Fruit fly (Drosophila melanogaster) whole organism, embryonic: ENCODE measurements around the gene Lsd-1.

Experiments used
- Aef1 ChIP-seq: fragments of 200-800 bp; sonication (Bioruptor generic); IDR thresholded peaks from 3 replicates; pipeline ENCODE4 v1.3.6; 2022; ENCODE audit warnings: missing biosample characterization, missing genetic modification characterization
- B-H1 ChIP-seq: fragments of 200-800 bp; sonication (Bioruptor generic); IDR thresholded peaks from 3 replicates; pipeline ENCODE4 v1.3.6; 2022; ENCODE audit warnings: missing biosample characterization, missing genetic modification characterization
- BEAF-32 ChIP-seq: fragments of 200-800 bp; sonication (Bioruptor generic); optimal IDR thresholded peaks from 3 replicates; lab custom pipeline; 2017; ENCODE audit warnings: missing biosample characterization, missing genetic modification characterization, mild to moderate bottlenecking, moderate library complexity, missing genetic modification reagents
- C15 ChIP-seq: fragments of 200-800 bp; sonication (Bioruptor generic); IDR thresholded peaks from 3 replicates; pipeline ENCODE4 v1.3.6; 2022; ENCODE audit warnings: missing biosample characterization, missing genetic modification characterization
- CG1024 ChIP-seq: fragments of 200-800 bp; sonication (Bioruptor generic); IDR thresholded peaks from 2 replicates; pipeline ENCODE4 v1.3.6; 2022; ENCODE audit warnings: missing biosample characterization, missing genetic modification characterization
- CG11456 ChIP-seq: fragments of 200-800 bp; sonication (Bioruptor generic); IDR thresholded peaks from 3 replicates; pipeline ENCODE4 v1.3.6; 2022; ENCODE audit warnings: missing biosample characterization, missing genetic modification characterization
- CG11723 ChIP-seq: fragments of 200-800 bp; sonication (Bioruptor generic); optimal IDR thresholded peaks from 2 replicates; lab custom pipeline; 2017; ENCODE audit warnings: missing biosample characterization, mild to moderate bottlenecking, missing genetic modification characterization
- CG12071 ChIP-seq: fragments of 200-800 bp; sonication (Bioruptor generic); optimal IDR thresholded peaks from 3 replicates; lab custom pipeline; 2018; ENCODE audit warnings: missing biosample characterization, mild to moderate bottlenecking, missing genetic modification characterization
- CG1233 ChIP-seq: fragments of 200-800 bp; sonication (Bioruptor generic); optimal IDR thresholded peaks from 4 replicates; lab custom pipeline; 2018; ENCODE audit warnings: missing biosample characterization, mild to moderate bottlenecking, missing genetic modification characterization
- CG12769 ChIP-seq: fragments of 200-800 bp; sonication (Bioruptor generic); optimal IDR thresholded peaks from 2 replicates; lab custom pipeline; 2019; ENCODE audit warnings: missing biosample characterization, mild to moderate bottlenecking, missing genetic modification characterization, moderate library complexity
- CG14710 ChIP-seq: fragments of 200-800 bp; sonication (Bioruptor generic); optimal IDR thresholded peaks from 3 replicates; lab custom pipeline; 2019; ENCODE audit warnings: missing biosample characterization, mild to moderate bottlenecking, missing genetic modification characterization, moderate library complexity
- CG16863 ChIP-seq: fragments of 200-800 bp; sonication (Bioruptor generic); optimal IDR thresholded peaks from 3 replicates; lab custom pipeline; 2016; ENCODE audit warnings: missing biosample characterization, missing genetic modification characterization
- CG17912 ChIP-seq: fragments of 200-800 bp; sonication (Bioruptor generic); optimal IDR thresholded peaks from 2 replicates; lab custom pipeline; 2018; ENCODE audit warnings: missing biosample characterization, mild to moderate bottlenecking, missing genetic modification characterization
- CG18262 ChIP-seq: fragments of 200-800 bp; optimal IDR thresholded peaks from 3 replicates; lab custom pipeline; 2019; ENCODE audit warnings: missing biosample characterization, mild to moderate bottlenecking, missing genetic modification characterization, moderate library complexity
- CG18476 ChIP-seq: fragments of 200-800 bp; sonication (Bioruptor generic); optimal IDR thresholded peaks from 2 replicates; lab custom pipeline; 2016; ENCODE audit warnings: missing biosample characterization, mild to moderate bottlenecking, missing genetic modification characterization
- CG18599 ChIP-seq: fragments of 200-800 bp; sonication (Bioruptor generic); optimal IDR thresholded peaks from 3 replicates; lab custom pipeline; 2017; ENCODE audit warnings: missing biosample characterization, missing genetic modification characterization, mild to moderate bottlenecking, moderate library complexity, missing genetic modification reagents
- CG2116 ChIP-seq: fragments of 200-800 bp; sonication (Bioruptor generic); optimal IDR thresholded peaks from 3 replicates; lab custom pipeline; 2018; ENCODE audit warnings: missing biosample characterization, mild to moderate bottlenecking, missing genetic modification characterization
- CG2875 ChIP-seq: fragments of 200-800 bp; sonication (Bioruptor generic); optimal IDR thresholded peaks from 2 replicates; lab custom pipeline; 2017; ENCODE audit warnings: missing biosample characterization, mild to moderate bottlenecking, missing genetic modification characterization, missing genetic modification reagents
- CG30431 ChIP-seq: fragments of 200-800 bp; sonication (Bioruptor generic); optimal IDR thresholded peaks from 2 replicates; lab custom pipeline; 2017; ENCODE audit warnings: missing biosample characterization, missing genetic modification characterization
- CG3163 ChIP-seq: fragments of 200-800 bp; sonication (Bioruptor generic); optimal IDR thresholded peaks from 3 replicates; lab custom pipeline; 2016; ENCODE audit warnings: missing biosample characterization, missing genetic modification characterization
- CG33213 ChIP-seq: fragments of 200-800 bp; sonication (Bioruptor generic); optimal IDR thresholded peaks from 3 replicates; lab custom pipeline; 2016; ENCODE audit warnings: missing biosample characterization, missing genetic modification characterization
- CG4424 ChIP-seq: fragments of 200-800 bp; sonication (Bioruptor generic); optimal IDR thresholded peaks from 3 replicates; lab custom pipeline; 2016; ENCODE audit warnings: missing biosample characterization, missing genetic modification characterization
- CG4820 ChIP-seq: fragments of 200-800 bp; sonication (Bioruptor generic); optimal IDR thresholded peaks from 3 replicates; lab custom pipeline; 2016; ENCODE audit warnings: missing biosample characterization, missing genetic modification characterization
- CG4854 ChIP-seq: fragments of 200-800 bp; sonication (Bioruptor generic); optimal IDR thresholded peaks from 2 replicates; lab custom pipeline; 2016; ENCODE audit warnings: missing biosample characterization, missing genetic modification characterization, inconsistent platforms
- CG5245 ChIP-seq: fragments of 200-800 bp; sonication (Bioruptor generic); optimal IDR thresholded peaks from 3 replicates; lab custom pipeline; 2016; ENCODE audit warnings: missing biosample characterization, missing genetic modification characterization
- CG6272 ChIP-seq: fragments of 200-800 bp; sonication (Bioruptor generic); IDR thresholded peaks from 2 replicates; pipeline ENCODE4 v1.3.6; 2022; ENCODE audit warnings: missing biosample characterization, missing genetic modification characterization
- CG6689 ChIP-seq: fragments of 200-800 bp; sonication (Bioruptor generic); IDR thresholded peaks from 2 replicates; pipeline ENCODE4 v1.3.6; 2022; ENCODE audit warnings: missing biosample characterization, missing genetic modification characterization
- CG7357 ChIP-seq: fragments of 200-800 bp; sonication (Bioruptor generic); IDR thresholded peaks from 3 replicates; pipeline ENCODE4 v1.3.6; 2022; ENCODE audit warnings: missing biosample characterization, missing genetic modification characterization
- CG7987 ChIP-seq: fragments of 200-800 bp; sonication (Bioruptor generic); optimal IDR thresholded peaks from 2 replicates; lab custom pipeline; 2018; ENCODE audit warnings: missing biosample characterization, mild to moderate bottlenecking, missing genetic modification characterization, moderate library complexity
- CG8478 ChIP-seq: fragments of >200 bp; optimal IDR thresholded peaks from 2 replicates; lab custom pipeline; 2018
- Camta ChIP-seq: fragments of 200-800 bp; sonication (Bioruptor generic); optimal IDR thresholded peaks from 2 replicates; lab custom pipeline; 2016; ENCODE audit warnings: missing biosample characterization, missing genetic modification characterization
- Hr39 ChIP-seq: fragments of >200 bp; optimal IDR thresholded peaks from 2 replicates; lab custom pipeline; 2017
- NK7.1 ChIP-seq: fragments of 200-800 bp; sonication (Bioruptor generic); optimal IDR thresholded peaks from 3 replicates; lab custom pipeline; 2016; ENCODE audit warnings: missing biosample characterization, missing genetic modification characterization
- Pdp1 ChIP-seq, 2 experiments: fragments of 200-800 bp; sonication (Bioruptor generic); optimal IDR thresholded peaks; 3 replicates each; lab custom pipeline; 2016; ENCODE audit warnings: missing biosample characterization in 2 of 2, missing genetic modification characterization in 2 of 2, mild to moderate bottlenecking in 1 of 2, moderate library complexity in 1 of 2
- bcd ChIP-seq: fragments of 200-800 bp; sonication (Bioruptor generic); optimal IDR thresholded peaks from 2 replicates; lab custom pipeline; 2017; ENCODE audit warnings: missing biosample characterization, mild to moderate bottlenecking, missing genetic modification characterization
- bigmax ChIP-seq: fragments of 200-800 bp; sonication (Bioruptor generic); optimal IDR thresholded peaks from 2 replicates; lab custom pipeline; 2018; ENCODE audit warnings: missing biosample characterization, mild to moderate bottlenecking, missing genetic modification characterization
- cad ChIP-seq: fragments of >200 bp; optimal IDR thresholded peaks from 2 replicates; lab custom pipeline; 2017; ENCODE audit warnings: missing biosample characterization, missing genetic modification characterization
- caup ChIP-seq: fragments of 200-800 bp; sonication (Bioruptor generic); optimal IDR thresholded peaks from 3 replicates; lab custom pipeline; 2017; ENCODE audit warnings: missing biosample characterization, mild to moderate bottlenecking, missing genetic modification characterization, moderate library complexity; ENCODE audit not compliant: severe bottlenecking
- dan ChIP-seq: fragments of 200-800 bp; sonication (Bioruptor generic); IDR thresholded peaks from 2 replicates; pipeline ENCODE4 v1.3.6; 2022; ENCODE audit warnings: missing biosample characterization, missing genetic modification characterization
- danr ChIP-seq: fragments of 200-800 bp; sonication (Bioruptor generic); IDR thresholded peaks from 2 replicates; pipeline ENCODE4 v1.3.6; 2022; ENCODE audit warnings: missing biosample characterization, missing genetic modification characterization
- dmrt11E ChIP-seq: fragments of 200-800 bp; sonication (Bioruptor generic); optimal IDR thresholded peaks from 3 replicates; lab custom pipeline; 2018; ENCODE audit warnings: missing biosample characterization, mild to moderate bottlenecking, missing genetic modification characterization, moderate library complexity
- dpn ChIP-seq, 2 experiments: fragments of 200-800 bp; sonication (Bioruptor generic); optimal IDR thresholded peaks; 3 replicates each; lab custom pipeline; 2016; ENCODE audit warnings: missing biosample characterization in 2 of 2, missing genetic modification characterization in 2 of 2
- gcm2 ChIP-seq: fragments of 200-800 bp; sonication (Bioruptor generic); optimal IDR thresholded peaks from 2 replicates; lab custom pipeline; 2016; ENCODE audit warnings: missing biosample characterization, missing genetic modification characterization
- klu ChIP-seq: fragments of 200-800 bp; sonication (Bioruptor generic); IDR thresholded peaks from 2 replicates; pipeline ENCODE4 v1.3.6; 2022; ENCODE audit warnings: missing biosample characterization, missing genetic modification characterization
- knrl ChIP-seq: fragments of 200-800 bp; sonication (Bioruptor generic); IDR thresholded peaks from 3 replicates; pipeline ENCODE4 v1.3.6; 2022; ENCODE audit warnings: missing biosample characterization, missing genetic modification characterization; ENCODE audit not compliant: partially characterized antibody
- odd ChIP-seq: fragments of 200-800 bp; sonication (Bioruptor generic); optimal IDR thresholded peaks from 2 replicates; lab custom pipeline; 2017; ENCODE audit warnings: missing biosample characterization, mild to moderate bottlenecking, missing genetic modification characterization
- prd ChIP-seq, 3 experiments: fragments of >200 bp in 2 of 3; fragments of 200-800 bp in 1 of 3; sonication (Bioruptor generic) in 1 of 3; optimal IDR thresholded peaks in 2 of 3; IDR thresholded peaks in 1 of 3; 2 replicates in 2 of 3; 3 replicates in 1 of 3; pipeline versions ENCODE4 v1.3.6 to Lab custom; 2017 to 2022; ENCODE audit warnings: missing biosample characterization in 1 of 3, missing genetic modification characterization in 1 of 3
- schlank ChIP-seq: fragments of 200-800 bp; sonication (Bioruptor generic); optimal IDR thresholded peaks from 2 replicates; lab custom pipeline; 2018; ENCODE audit warnings: missing biosample characterization, mild to moderate bottlenecking, missing genetic modification characterization
- seq ChIP-seq: fragments of 200-800 bp; sonication (Bioruptor generic); IDR thresholded peaks from 2 replicates; pipeline ENCODE4 v1.3.6; 2022; ENCODE audit warnings: missing biosample characterization, missing genetic modification characterization
- sisA ChIP-seq: fragments of 200-800 bp; sonication (Bioruptor generic); IDR thresholded peaks from 2 replicates; pipeline ENCODE4 v1.3.6; 2022; ENCODE audit warnings: missing biosample characterization, missing genetic modification characterization
- stwl ChIP-seq: fragments of 200-800 bp; sonication (Bioruptor generic); optimal IDR thresholded peaks from 3 replicates; lab custom pipeline; 2018; ENCODE audit warnings: missing biosample characterization, mild to moderate bottlenecking, missing genetic modification characterization, moderate library complexity

The Lsd-1 gene

DNA sequence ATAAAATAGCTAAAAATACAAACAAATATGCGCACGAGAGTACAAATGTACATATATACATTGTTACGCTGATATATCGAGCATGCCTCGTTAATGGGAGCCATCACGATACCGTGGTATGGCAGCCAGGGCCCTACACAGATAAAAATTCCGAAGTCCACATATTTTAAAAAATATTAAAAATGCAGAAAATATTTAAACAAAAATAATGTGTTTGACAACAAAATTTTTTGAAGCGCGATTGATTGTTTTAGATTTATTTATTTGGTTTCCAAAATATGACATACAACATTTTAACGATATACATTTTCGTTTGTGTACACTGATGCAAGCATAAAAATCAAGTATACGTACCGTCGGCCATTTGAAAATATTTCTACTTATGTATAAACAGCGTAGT lies 36.9 kb upstream of the Lsd-1 start (continued):
- TF ChIP-seq dpn (GFP tag; optimal IDR thresholded peaks at IDR 0.05; lab: Kevin White, UChicago) (peak; percentile 65 to 73), prd (optimal IDR thresholded peaks at IDR 0.05; lab: Kevin White, UChicago) (no peak), prd (GFP tag; IDR thresholded peaks at IDR 0.05; lab: Robert Waterston, UW) (peak; percentile 78), stwl (tag; lab: Kevin White, UChicago) (no peak), Pdp1 (GFP tag; optimal IDR thresholded peaks at IDR 0.05; lab: Kevin White, UChicago) (peak; percentile 67 to 74), CG5245 (GFP tag; lab: Kevin White, UChicago) (peak; percentile 22), seq (peak; percentile 80), CG18476 (GFP tag; lab: Kevin White, UChicago) (peak; percentile 65), CG7987 (GFP tag; lab: Kevin White, UChicago) (peak; percentile 74), CG8478 (no peak), B-H1 (GFP tag; lab: Robert Waterston, UW) (peak; percentile 67), odd (GFP tag; lab: Kevin White, UChicago) (peak; percentile 34), CG33213 (GFP tag; lab: Kevin White, UChicago) (peak; percentile 16), BEAF-32 (GFP tag; lab: Kevin White, UChicago) (no peak), CG18262 (peak; percentile 65), CG11723 (GFP tag; lab: Kevin White, UChicago) (peak; percentile 36), CG4820 (peak; percentile 52), CG2875 (no peak), Hr39 (lab: Kevin White, UChicago) (no peak), CG16863 (GFP tag; lab: Kevin White, UChicago) (peak; percentile 50), dmrt11E (peak; percentile 5), NK7.1 (GFP tag; lab: Kevin White, UChicago) (peak; percentile 42), bcd (peak; percentile 82), CG3163 (GFP tag; lab: Kevin White, UChicago) (peak; percentile 40), danr (GFP tag; lab: Robert Waterston, UW) (peak; percentile 43; the same call in 1 of the 2 replicates), CG12769 (peak; percentile 82), CG11456 (peak; percentile 75; the same call in 2 of the 3 replicates), dan (GFP tag; lab: Robert Waterston, UW) (no peak), Aef1 (GFP tag; lab: Robert Waterston, UW) (peak; percentile 80), CG12071 (GFP tag; lab: Kevin White, UChicago) (peak; percentile 60), CG2116 (GFP tag; lab: Kevin White, UChicago) (peak; percentile 31), caup (peak; percentile 84), CG1024 (GFP tag; lab: Robert Waterston, UW) (no peak; the same call in 1 of the 2 replicates), Camta (peak; percentile 57), C15 (GFP tag; lab: Robert Waterston, UW) (0 out of 3 replicates have a peak, but pooled peaks have one; percentile 50), klu (GFP tag; lab: Robert Waterston, UW) (peak; percentile 77), CG6272 (GFP tag; lab: Robert Waterston, UW) (peak; percentile 43; the same call in 1 of the 2 replicates), CG7357 (GFP tag; lab: Robert Waterston, UW) (peak; percentile 67), CG18599 (GFP tag; lab: Kevin White, UChicago) (peak; percentile 94), cad (GFP tag; lab: Kevin White, UChicago) (no peak), knrl (GFP tag; lab: Robert Waterston, UW) (no peak), schlank (tag; lab: Kevin White, UChicago) (peak; percentile 72), sisA (GFP tag; lab: Robert Waterston, UW) (peak; percentile 72), CG30431 (peak; percentile 29), CG17912 (GFP tag; lab: Kevin White, UChicago) (no peak), CG14710 (tag; lab: Kevin White, UChicago) (peak; percentile 35), CG4424 (peak; percentile 64), gcm2 (peak; percentile 54), CG6689 (GFP tag; lab: Robert Waterston, UW) (peak; percentile 75), CG4854 (GFP tag; lab: Kevin White, UChicago) (peak; percentile 68), CG1233 (GFP tag; lab: Kevin White, UChicago) (peak; percentile 70), bigmax (GFP tag; lab: Kevin White, UChicago) (no peak)
